Worm (Caenorhabditis elegans) whole organism, L1 larva: ENCODE data around the gene F47D12.7.

Source experiments
- F16B12.6 ChIP-seq: fragments of 150-350 bp; optimal IDR thresholded peaks from 2 replicates; lab custom pipeline; 2014; ENCODE audit warnings: missing biosample characterization, missing genetic modification characterization
- aly-2 ChIP-seq: fragments of 150-350 bp; optimal IDR thresholded peaks from 2 replicates; lab custom pipeline; 2014; ENCODE audit warnings: missing biosample characterization, missing genetic modification characterization
- ama-1 ChIP-seq: fragments of 150-350 bp; optimal IDR thresholded peaks from 2 replicates; lab custom pipeline; 2014
- ceh-63 ChIP-seq: fragments of 200-800 bp; sonication (Bioruptor generic); optimal IDR thresholded peaks from 2 replicates; lab custom pipeline; 2018; ENCODE audit warnings: mild to moderate bottlenecking, missing genetic modification characterization, missing compliant biosample characterization
- ceh-82 ChIP-seq, 3 experiments: fragments of 150-350 bp in 1 of 3; sonication (generic microtip) in 2 of 3; optimal IDR thresholded peaks; 2 replicates each; lab custom pipeline; 2014 to 2017; ENCODE audit warnings: missing biosample characterization in 3 of 3, missing genetic modification characterization in 3 of 3
- ceh-88 ChIP-seq: fragments of 200-800 bp; sonication (Bioruptor generic); IDR thresholded peaks from 2 replicates; pipeline ENCODE4 v1.3.6; 2022; ENCODE audit warnings: missing genetic modification characterization, missing compliant biosample characterization
- dpl-1 ChIP-seq, 3 experiments: fragments of 150-350 bp in 2 of 3; sonication (generic microtip) in 1 of 3; optimal IDR thresholded peaks; 2 replicates each; lab custom pipeline; 2014 to 2017; ENCODE audit warnings: missing biosample characterization in 3 of 3, missing genetic modification characterization in 3 of 3, missing genetic modification reagents in 3 of 3
- efl-1 ChIP-seq, 4 experiments: fragments of 150-350 bp; optimal IDR thresholded peaks in 3 of 4; peaks in 1 of 4; 1 replicate in 1 of 4; 2 replicates in 3 of 4; lab custom pipeline; 2014; ENCODE audit warnings: missing biosample characterization in 2 of 4, missing genetic modification characterization in 2 of 4, missing genetic modification reagents in 2 of 4
- egl-13 ChIP-seq: sonication (generic microtip); optimal IDR thresholded peaks from 2 replicates; lab custom pipeline; 2016; ENCODE audit warnings: missing genotype, missing genetic modification reagents, missing genetic modification characterization, missing compliant biosample characterization
- egl-27 ChIP-seq, 2 experiments: fragments of 150-350 bp in 1 of 2; sonication (generic microtip); optimal IDR thresholded peaks; 3 replicates each; lab custom pipeline; 2017 to 2018; ENCODE audit warnings: missing biosample characterization in 2 of 2, missing genetic modification characterization in 2 of 2, missing genetic modification reagents in 2 of 2
- elt-2 ChIP-seq: sonication (generic microtip); optimal IDR thresholded peaks from 2 replicates; lab custom pipeline; 2016; ENCODE audit warnings: missing genetic modification characterization, mild to moderate bottlenecking, inconsistent platforms, missing compliant biosample characterization, missing genetic modification reagents
- ets-5 ChIP-seq: fragments of 200-800 bp; sonication (Bioruptor generic); IDR thresholded peaks from 2 replicates; pipeline ENCODE4 v1.3.6; 2022; ENCODE audit warnings: missing genetic modification characterization, missing compliant biosample characterization
- fkh-4 ChIP-seq: sonication (generic microtip); optimal IDR thresholded peaks from 2 replicates; lab custom pipeline; 2016; ENCODE audit warnings: missing compliant biosample characterization, missing genetic modification characterization, borderline replicate concordance
- fos-1 ChIP-seq: fragments of 150-350 bp; optimal IDR thresholded peaks from 2 replicates; lab custom pipeline; 2014; ENCODE audit warnings: missing biosample characterization, missing genetic modification characterization
- grh-1 ChIP-seq: fragments of 200-800 bp; sonication (Bioruptor generic); IDR thresholded peaks from 2 replicates; pipeline ENCODE4 v1.3.6; 2022; ENCODE audit warnings: missing genetic modification reagents, missing genetic modification characterization, missing compliant biosample characterization
- hpl-2 ChIP-seq: fragments of 150-350 bp; optimal IDR thresholded peaks from 2 replicates; lab custom pipeline; 2014; ENCODE audit warnings: missing biosample characterization, missing genetic modification reagents, missing genetic modification characterization
- irx-1 ChIP-seq: sonication (generic microtip); optimal IDR thresholded peaks from 2 replicates; lab custom pipeline; 2016; ENCODE audit warnings: missing genetic modification characterization, missing compliant biosample characterization
- lin-14 ChIP-seq: fragments of 200-800 bp; sonication (Bioruptor generic); optimal IDR thresholded peaks from 2 replicates; lab custom pipeline; 2018; ENCODE audit warnings: mild to moderate bottlenecking, missing genetic modification characterization, moderate library complexity, missing compliant biosample characterization
- lir-3 ChIP-seq: sonication (generic microtip); optimal IDR thresholded peaks from 2 replicates; lab custom pipeline; 2016; ENCODE audit warnings: mild to moderate bottlenecking, missing genetic modification characterization, moderate library complexity, missing compliant biosample characterization; ENCODE audit not compliant: poor library complexity
- nhr-11 ChIP-seq: fragments of 150-350 bp; optimal IDR thresholded peaks from 2 replicates; lab custom pipeline; 2014; ENCODE audit warnings: missing biosample characterization, missing genetic modification characterization
- nhr-12 ChIP-seq: sonication (generic microtip); optimal IDR thresholded peaks from 2 replicates; lab custom pipeline; 2017; ENCODE audit warnings: missing biosample characterization, missing genetic modification characterization
- nhr-47 ChIP-seq: sonication (generic microtip); optimal IDR thresholded peaks from 2 replicates; lab custom pipeline; 2016; ENCODE audit warnings: mild to moderate bottlenecking, missing genetic modification characterization, moderate library complexity, missing compliant biosample characterization
- nhr-77 ChIP-seq: fragments of 150-350 bp; optimal IDR thresholded peaks from 2 replicates; lab custom pipeline; 2014; ENCODE audit warnings: missing biosample characterization, missing genetic modification characterization
- nhr-84 ChIP-seq: sonication (generic microtip); optimal IDR thresholded peaks from 2 replicates; lab custom pipeline; 2017; ENCODE audit warnings: missing biosample characterization, missing genetic modification characterization
- nhr-85 ChIP-seq: sonication (generic microtip); peaks from one replicate; lab custom pipeline; 2016; ENCODE audit warnings: missing genetic modification characterization, inconsistent platforms, missing compliant biosample characterization
- pag-3 ChIP-seq: sonication (generic microtip); optimal IDR thresholded peaks from 2 replicates; lab custom pipeline; 2017; ENCODE audit warnings: missing genetic modification characterization, mild to moderate bottlenecking, missing compliant biosample characterization, antibody characterized with exemption, borderline replicate concordance; ENCODE audit not compliant: insufficient read depth
- rnt-1 ChIP-seq: sonication (generic microtip); optimal IDR thresholded peaks from 2 replicates; lab custom pipeline; 2016; ENCODE audit warnings: mild to moderate bottlenecking, missing genetic modification characterization, moderate library complexity, missing compliant biosample characterization
- snpc-4 ChIP-seq: fragments of 150-350 bp; optimal IDR thresholded peaks from 2 replicates; lab custom pipeline; 2014; ENCODE audit warnings: missing biosample characterization, missing genetic modification characterization
- sup-37 ChIP-seq: fragments of 200-800 bp; sonication (Bioruptor generic); optimal IDR thresholded peaks from 2 replicates; lab custom pipeline; 2018; ENCODE audit warnings: mild to moderate bottlenecking, missing genetic modification characterization, missing compliant biosample characterization
- swsn-7 ChIP-seq: sonication (generic microtip); optimal IDR thresholded peaks from 2 replicates; lab custom pipeline; 2016; ENCODE audit warnings: missing genetic modification characterization, missing compliant biosample characterization
- unc-86 ChIP-seq: sonication (generic microtip); optimal IDR thresholded peaks from 2 replicates; lab custom pipeline; 2016; ENCODE audit warnings: missing genetic modification characterization, missing compliant biosample characterization
- unc-98 ChIP-seq: fragments of 200-800 bp; sonication (Bioruptor generic); IDR thresholded peaks from 2 replicates; pipeline ENCODE4 v1.3.6; 2022; ENCODE audit warnings: missing genetic modification characterization, missing compliant biosample characterization
- xbp-1 ChIP-seq: sonication (generic microtip); optimal IDR thresholded peaks from 2 replicates; lab custom pipeline; 2016; ENCODE audit warnings: missing genetic modification characterization, missing compliant biosample characterization
- ztf-4 ChIP-seq: fragments of 150-350 bp; optimal IDR thresholded peaks from 2 replicates; lab custom pipeline; 2014; ENCODE audit warnings: missing biosample characterization, missing genetic modification characterization

The F47D12.7 gene

DNA sequence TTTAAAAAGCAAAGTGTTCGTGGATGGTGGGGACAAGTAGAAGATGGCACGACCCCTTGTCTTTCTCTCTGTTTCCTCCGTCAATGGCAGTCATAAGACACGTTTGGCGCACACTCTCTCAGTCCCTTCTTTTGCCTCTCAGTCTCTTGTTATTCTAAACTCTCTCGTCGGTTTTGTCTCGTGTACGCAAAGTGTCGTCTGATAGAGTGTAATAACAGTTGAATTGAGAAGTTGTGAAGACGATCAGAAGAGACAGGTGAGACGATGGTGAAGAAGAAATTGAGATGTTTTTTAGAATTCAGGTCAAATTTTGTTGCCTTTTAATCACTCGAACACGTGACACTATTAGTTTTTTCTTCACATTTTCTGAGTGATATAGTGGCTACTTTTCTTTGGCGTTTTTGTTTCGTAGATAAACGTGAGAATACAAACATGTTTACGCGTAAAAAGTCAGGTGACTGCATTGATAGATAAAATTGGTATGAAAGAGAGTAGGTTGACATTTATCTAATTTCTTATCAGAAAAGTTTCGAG, 7.4 kb upstream of the F47D12.7 start, which contains the start of gene F47D12.9 (continued):
- TF ChIP-seq nhr-11 (tag; lab: Kevin White, UChicago) (peak; percentile 51), fkh-4 (tag; lab: Kevin White, UChicago) (no peak), fos-1 (tag; lab: Kevin White, UChicago) (no peak), unc-98 (GFP tag; lab: Robert Waterston, UW) (no peak), egl-27 (tag; optimal IDR thresholded peaks at IDR 0.05; lab: Kevin White, UChicago) (peak in 1 of 2 experiments; percentile 43), swsn-7 (tag; lab: Kevin White, UChicago) (peak; percentile 80), rnt-1 (tag; lab: Kevin White, UChicago) (peak; percentile 81), dpl-1 (GFP tag; optimal IDR thresholded peaks at IDR 0.05; lab: Kevin White, UChicago) (peak; percentile 75 to 81 (median 78)), nhr-85 (peak; percentile 92), nhr-84 (tag; lab: Kevin White, UChicago) (no peak), ztf-4 (tag; lab: Kevin White, UChicago) (peak; percentile 36), elt-2 (tag; lab: Kevin White, UChicago) (peak; percentile 92), unc-86 (tag; lab: Kevin White, UChicago) (peak; percentile 75), sup-37 (peak; percentile 15), efl-1 (optimal IDR thresholded peaks at IDR 0.05; lab: Kevin White, UChicago) (peak; percentile 80 to 84), efl-1 (GFP tag; optimal IDR thresholded peaks at IDR 0.05 in 1 of 2; lab: Kevin White, UChicago) (peak; percentile 73 to 97), ceh-88 (peak; percentile 63), xbp-1 (tag; lab: Kevin White, UChicago) (peak; percentile 74), nhr-47 (tag; lab: Kevin White, UChicago) (peak; percentile 69), grh-1 (GFP tag; lab: Robert Waterston, UW) (peak; percentile 62), ama-1 (lab: Kevin White, UChicago) (peak; percentile 61)

DNA sequence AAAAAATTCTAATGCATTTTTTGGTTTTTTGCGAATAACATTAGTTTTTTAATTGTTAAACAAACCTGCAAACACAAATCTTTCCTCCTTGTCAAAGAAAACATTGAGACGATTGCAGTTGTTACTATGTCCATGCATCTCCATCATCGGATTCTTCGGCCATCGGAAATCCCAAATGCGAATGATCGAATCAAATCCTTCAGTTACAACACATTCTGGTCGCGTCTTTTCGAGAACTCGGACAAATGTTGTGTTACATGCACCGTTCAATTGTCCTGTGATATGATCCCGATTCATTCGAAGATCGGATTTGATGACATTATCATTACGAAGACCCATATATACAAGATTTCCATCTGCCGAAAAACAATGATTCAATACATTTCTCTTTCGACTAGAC, 4.5 kb upstream of the F47D12.7 start:
- TF ChIP-seq irx-1 (no peak), F16B12.6 (tag; lab: Kevin White, UChicago) (no peak), lir-3 (tag; lab: Kevin White, UChicago) (no peak), ceh-88 (no peak), unc-98 (GFP tag; lab: Robert Waterston, UW) (no peak), ets-5 (GFP tag; lab: Robert Waterston, UW) (no peak), efl-1 (optimal IDR thresholded peaks at IDR 0.05; lab: Kevin White, UChicago) (no peak), efl-1 (GFP tag; optimal IDR thresholded peaks at IDR 0.05 in 1 of 2; lab: Kevin White, UChicago) (peak in 1 of 2 experiments; percentile 56)
- TF ChIP-seq, all 84 proteins: peak for 1

ce11 chrIII:6298131-6298530, 2.3 kb upstream of the F47D12.7 start, which contains the start of gene F47D12.3:
TSS of gene F47D12.3 (plus strand) at chrIII:6298461.
- TF ChIP-seq lin-14 (GFP tag; lab: Kevin White, UChicago) (no peak), sup-37 (no peak), ceh-82 (tag; optimal IDR thresholded peaks at IDR 0.05; lab: Kevin White, UChicago) (no peak), efl-1 (optimal IDR thresholded peaks at IDR 0.05; lab: Kevin White, UChicago) (no peak), efl-1 (GFP tag; optimal IDR thresholded peaks at IDR 0.05 in 1 of 2; lab: Kevin White, UChicago) (no peak), aly-2 (no peak), nhr-77 (tag; lab: Kevin White, UChicago) (no peak), ceh-63 (GFP tag; lab: Kevin White, UChicago) (no peak), nhr-84 (tag; lab: Kevin White, UChicago) (no peak), grh-1 (GFP tag; lab: Robert Waterston, UW) (no peak), snpc-4 (tag; lab: Kevin White, UChicago) (no peak), lir-3 (tag; lab: Kevin White, UChicago) (no peak), hpl-2 (GFP tag; lab: Kevin White, UChicago) (no peak), egl-13 (tag; lab: Kevin White, UChicago) (no peak), pag-3 (tag; lab: Kevin White, UChicago) (no peak), nhr-12 (tag; lab: Kevin White, UChicago) (no peak), swsn-7 (tag; lab: Kevin White, UChicago) (no peak)
